Fruit fly (Drosophila melanogaster): Measurements from ENCODE around the gene eRF3.

The eRF3 gene

dm6 chr2L:12465164-12466011, 31.1 kb downstream of the eRF3 start (continued):
- no peak for TF ChIP-seq repo (GFP tag; optimal IDR thresholded peaks at IDR 0.05)
- no peak for TF ChIP-seq fu2 (GFP tag; optimal IDR thresholded peaks at IDR 0.05)
- peak in 1 of 2 experiments; percentile 54 for TF ChIP-seq bsh (GFP tag; optimal IDR thresholded peaks at IDR 0.05)
- no peak for TF ChIP-seq fd96Cb (tag; optimal IDR thresholded peaks at IDR 0.05)
- TF ChIP-seq D (optimal IDR thresholded peaks at IDR 0.05): no peak
- TF ChIP-seq D (GFP tag; optimal IDR thresholded peaks at IDR 0.05): no peak
- no peak for TF ChIP-seq cad (GFP tag; optimal IDR thresholded peaks at IDR 0.05)
- TF ChIP-seq CG10462 (GFP tag; optimal IDR thresholded peaks at IDR 0.05): no peak
- no peak for TF ChIP-seq CG10267 (tag; optimal IDR thresholded peaks at IDR 0.05)
- no peak for TF ChIP-seq ftz-f1 (GFP tag; optimal IDR thresholded peaks at IDR 0.05)
- no peak for TF ChIP-seq Atf3 (GFP tag; optimal IDR thresholded peaks at IDR 0.05)
- TF ChIP-seq ato (GFP tag; IDR thresholded peaks at IDR 0.05; ENCODE audit: partially characterized antibody): no peak
- no peak for TF ChIP-seq CG3726 (GFP tag; IDR thresholded peaks at IDR 0.05)
- TF ChIP-seq Dp (GFP tag; optimal IDR thresholded peaks at IDR 0.05): no peak
- peak; percentile 55 for TF ChIP-seq Vsx1 (GFP tag; optimal IDR thresholded peaks at IDR 0.05)
- TF ChIP-seq CG8924 (tag; optimal IDR thresholded peaks at IDR 0.05): no peak
- TF ChIP-seq bab2 (GFP tag; optimal IDR thresholded peaks at IDR 0.05): no peak
- TF ChIP-seq nau (GFP tag; optimal IDR thresholded peaks at IDR 0.05): peak; percentile 58
- TF ChIP-seq CG2678 (tag; optimal IDR thresholded peaks at IDR 0.05): peak; percentile 41
- TF ChIP-seq gce (GFP tag; IDR thresholded peaks at IDR 0.05): peak; percentile 50; the same call in 1 of the 3 replicates
- no peak for TF ChIP-seq Bdp1 (GFP tag; optimal IDR thresholded peaks at IDR 0.05)
- no peak for TF ChIP-seq YL-1 (GFP tag; optimal IDR thresholded peaks at IDR 0.05)
- TF ChIP-seq CG10209 (GFP tag; optimal IDR thresholded peaks at IDR 0.05): peak; percentile 60
- peak; percentile 17 for TF ChIP-seq CG8388 (GFP tag; optimal IDR thresholded peaks at IDR 0.05)
- no peak for TF ChIP-seq caup (GFP tag; optimal IDR thresholded peaks at IDR 0.05; ENCODE audit: severe bottlenecking)
- no peak for TF ChIP-seq Bgb (GFP tag; IDR thresholded peaks at IDR 0.05; ENCODE audit: partially characterized antibody)
- no peak for TF ChIP-seq peb (GFP tag; IDR thresholded peaks at IDR 0.05)
- TF ChIP-seq gcm (GFP tag; optimal IDR thresholded peaks at IDR 0.05): no peak
- no peak for TF ChIP-seq stwl (tag; optimal IDR thresholded peaks at IDR 0.05)
- no peak for TF ChIP-seq Abd-B (GFP tag; optimal IDR thresholded peaks at IDR 0.05)
- TF ChIP-seq CG4707 (GFP tag; optimal IDR thresholded peaks at IDR 0.05): peak; percentile 39
- peak; percentile 70 for TF ChIP-seq CG6813 (GFP tag; optimal IDR thresholded peaks at IDR 0.05)
- TF ChIP-seq Nf-YA (GFP tag; IDR thresholded peaks at IDR 0.05): no peak
- TF ChIP-seq CG14667 (GFP tag; IDR thresholded peaks at IDR 0.05): no peak
- TF ChIP-seq CG4360 (GFP tag; IDR thresholded peaks at IDR 0.05): no peak
- no peak for TF ChIP-seq CG4820 (GFP tag; optimal IDR thresholded peaks at IDR 0.05)
- no peak for TF ChIP-seq ab (GFP tag; optimal IDR thresholded peaks at IDR 0.05)
- TF ChIP-seq CG12769 (tag; optimal IDR thresholded peaks at IDR 0.05): peak; percentile 6
- TF ChIP-seq CG10321 (GFP tag; IDR thresholded peaks at IDR 0.05): no peak
- TF ChIP-seq Dfd (GFP tag; optimal IDR thresholded peaks at IDR 0.05): no peak
- no peak for TF ChIP-seq CG34224 (GFP tag; IDR thresholded peaks at IDR 0.05; ENCODE audit: partially characterized antibody)
- TF ChIP-seq chm (GFP tag; IDR thresholded peaks at IDR 0.05): no peak
- TF ChIP-seq sisA (GFP tag; IDR thresholded peaks at IDR 0.05): no peak
- peak; percentile 10 for TF ChIP-seq CG12299 (tag; optimal IDR thresholded peaks at IDR 0.05)
- TF ChIP-seq Sox100B (GFP tag; optimal IDR thresholded peaks at IDR 0.05): peak; percentile 46
- TF ChIP-seq bbx (GFP tag; IDR thresholded peaks at IDR 0.05; ENCODE audit: partially characterized antibody): no peak
- TF ChIP-seq Ssrp (tag; optimal IDR thresholded peaks at IDR 0.05): no peak
- peak; percentile 41 for TF ChIP-seq Kr (GFP tag; optimal IDR thresholded peaks at IDR 0.05)
- peak; percentile 27 for TF ChIP-seq CG18476 (GFP tag; optimal IDR thresholded peaks at IDR 0.05)

All from whole organism, embryonic.